Fruit fly (Drosophila melanogaster): ENCODE data around the gene CG16736.

CG16736 gene

DNA sequence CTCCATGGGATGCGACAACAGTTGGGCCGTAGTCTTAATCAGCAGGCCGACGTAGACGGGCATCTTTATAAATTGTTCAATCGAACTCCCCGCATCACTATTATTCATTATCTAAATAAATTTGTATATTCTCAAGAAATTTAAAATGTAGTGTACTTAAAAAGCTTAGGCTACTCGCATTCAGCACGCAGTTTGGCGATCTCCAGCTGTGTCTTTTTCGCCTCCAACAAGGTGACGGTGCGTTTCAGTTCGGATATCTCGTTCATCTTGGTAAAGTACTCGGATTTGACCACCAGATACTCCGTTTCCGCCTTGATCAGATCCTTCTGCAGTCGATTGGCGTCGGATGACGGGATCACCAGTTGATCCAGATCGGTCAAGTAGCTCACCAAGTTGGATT lies at the start of gene CG16736:
TSS of gene CG16736 (minus strand) at position 101 of the 400 bp plus-strand sequence.
- no peak for TF ChIP-seq tj (GFP tag; optimal IDR thresholded peaks at IDR 0.05)
- no peak for TF ChIP-seq CG7101 (tag; optimal IDR thresholded peaks at IDR 0.05)
- no peak for TF ChIP-seq Clk (GFP tag; optimal IDR thresholded peaks at IDR 0.05)
- TF ChIP-seq cic (GFP tag; optimal IDR thresholded peaks at IDR 0.05) = no peak
- no peak for TF ChIP-seq ovo (GFP tag; optimal IDR thresholded peaks at IDR 0.05)

DNA sequence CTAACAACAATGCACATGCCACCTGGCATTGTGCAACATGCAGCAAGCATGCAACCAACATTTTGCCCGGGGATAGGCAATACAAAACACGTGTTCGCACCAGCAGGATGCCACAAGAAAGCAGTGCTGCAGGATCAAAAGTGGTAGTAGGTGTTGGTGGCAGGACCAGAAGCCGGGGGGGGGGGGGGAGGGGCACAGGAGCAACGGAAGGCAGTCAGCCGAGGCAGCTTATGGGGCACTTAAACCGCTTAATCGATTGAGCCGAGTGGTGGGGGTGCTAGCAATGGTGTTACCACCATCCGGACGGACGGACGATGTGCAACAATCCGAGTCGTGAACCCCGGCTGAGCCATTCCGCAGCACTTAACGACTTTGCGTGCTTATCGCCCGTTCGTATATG lies 39.6 kb upstream of the CG16736 start:
- TF ChIP-seq kay (GFP tag; ENCODE audit: borderline replicate concordance) (no peak), pad (GFP tag; optimal IDR thresholded peaks at IDR 0.05) (no peak), CG1620 (GFP tag; optimal IDR thresholded peaks at IDR 0.05) (no peak), cic (GFP tag; optimal IDR thresholded peaks at IDR 0.05) (no peak), Hr96 (GFP tag; optimal IDR thresholded peaks at IDR 0.05) (no peak)

DNA sequence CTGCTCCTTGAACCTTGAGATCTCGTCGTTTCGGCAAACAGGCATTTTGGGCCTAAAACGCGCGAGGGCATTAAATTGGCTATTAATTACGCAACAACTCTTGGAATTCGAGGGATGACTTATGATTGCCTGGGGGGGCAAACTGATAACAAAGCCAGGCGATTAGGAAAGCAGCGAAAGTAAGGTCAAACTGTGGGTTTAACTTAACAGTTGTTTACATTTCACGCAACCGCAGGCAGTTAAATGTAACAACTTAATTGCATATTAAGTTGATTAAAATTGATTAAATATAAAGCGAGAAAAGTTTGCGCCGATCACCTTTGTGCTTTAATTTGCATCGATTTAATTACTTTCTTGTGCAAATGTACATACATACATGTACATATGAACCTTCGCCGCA lies 30.2 kb upstream of the CG16736 start:
- TF ChIP-seq toe (GFP tag; optimal IDR thresholded peaks at IDR 0.05) = no peak
- no peak for TF ChIP-seq CG5204 (GFP tag; optimal IDR thresholded peaks at IDR 0.05)
- no peak for TF ChIP-seq Clk (GFP tag; optimal IDR thresholded peaks at IDR 0.05)
- no peak for TF ChIP-seq cnc (optimal IDR thresholded peaks at IDR 0.05)
- TF ChIP-seq cic (GFP tag; optimal IDR thresholded peaks at IDR 0.05) = no peak
- no peak for TF ChIP-seq CG11617 (GFP tag; optimal IDR thresholded peaks at IDR 0.05)

DNA sequence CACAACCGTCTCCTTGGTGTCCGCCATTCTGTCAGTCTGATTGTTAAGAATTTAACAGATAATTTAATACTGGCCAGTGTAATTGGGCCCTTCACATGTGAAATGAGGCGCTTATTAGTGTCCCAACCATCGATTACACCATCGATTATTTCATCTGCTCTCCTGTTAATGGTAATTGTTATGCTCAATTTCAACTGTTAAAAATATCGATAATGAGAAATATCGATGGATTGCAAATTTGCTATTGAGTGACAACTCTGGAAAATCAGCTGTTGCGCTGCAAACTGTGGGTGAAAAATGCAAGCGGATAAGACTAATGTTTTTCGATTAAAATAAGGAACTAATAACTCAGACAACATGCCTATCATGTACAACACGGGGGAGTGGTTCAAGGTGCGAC lies 9.2 kb upstream of the CG16736 start, which contains the start of the genes TrpRS and Vps16A:
TSS of gene TrpRS (minus strand) at position 140 of the 400 bp plus-strand sequence.
TSS of gene Vps16A (plus strand) at position 255 of the 400 bp plus-strand sequence.
- peak; percentile 99 for TF ChIP-seq CG14711 (tag; optimal IDR thresholded peaks at IDR 0.05)
- TF ChIP-seq CG33017 (tag; optimal IDR thresholded peaks at IDR 0.05) = no peak
- no peak for TF ChIP-seq cnc (optimal IDR thresholded peaks at IDR 0.05)
- TF ChIP-seq Mnt (GFP tag; optimal IDR thresholded peaks at IDR 0.05) = peak; percentile 60
- TF ChIP-seq toe (GFP tag; optimal IDR thresholded peaks at IDR 0.05) = peak; percentile 15
- no peak for TF ChIP-seq CG12768 (GFP tag; optimal IDR thresholded peaks at IDR 0.05)
- no peak for TF ChIP-seq CG7101 (tag; optimal IDR thresholded peaks at IDR 0.05)
- TF ChIP-seq CG11617 (GFP tag; optimal IDR thresholded peaks at IDR 0.05) = no peak
- TF ChIP-seq CG7045 (GFP tag; optimal IDR thresholded peaks at IDR 0.05) = no peak
- TF ChIP-seq Hr96 (GFP tag; optimal IDR thresholded peaks at IDR 0.05) = no peak
- no peak for TF ChIP-seq CG5204 (GFP tag; optimal IDR thresholded peaks at IDR 0.05)
- no peak for TF ChIP-seq CG1620 (GFP tag; optimal IDR thresholded peaks at IDR 0.05)
- TF ChIP-seq kay (GFP tag; ENCODE audit: borderline replicate concordance) = no peak
- peak; percentile 77 for TF ChIP-seq bab1 (GFP tag; optimal IDR thresholded peaks at IDR 0.05)
- TF ChIP-seq tj (GFP tag; optimal IDR thresholded peaks at IDR 0.05) = peak; percentile 1
- TF ChIP-seq ovo (GFP tag; optimal IDR thresholded peaks at IDR 0.05) = no peak
- no peak for TF ChIP-seq Crg-1 (GFP tag; optimal IDR thresholded peaks at IDR 0.05)
- TF ChIP-seq pad (GFP tag; optimal IDR thresholded peaks at IDR 0.05) = no peak
- no peak for TF ChIP-seq Clk (GFP tag; optimal IDR thresholded peaks at IDR 0.05)
- TF ChIP-seq cic (GFP tag; optimal IDR thresholded peaks at IDR 0.05) = peak; percentile 18

DNA sequence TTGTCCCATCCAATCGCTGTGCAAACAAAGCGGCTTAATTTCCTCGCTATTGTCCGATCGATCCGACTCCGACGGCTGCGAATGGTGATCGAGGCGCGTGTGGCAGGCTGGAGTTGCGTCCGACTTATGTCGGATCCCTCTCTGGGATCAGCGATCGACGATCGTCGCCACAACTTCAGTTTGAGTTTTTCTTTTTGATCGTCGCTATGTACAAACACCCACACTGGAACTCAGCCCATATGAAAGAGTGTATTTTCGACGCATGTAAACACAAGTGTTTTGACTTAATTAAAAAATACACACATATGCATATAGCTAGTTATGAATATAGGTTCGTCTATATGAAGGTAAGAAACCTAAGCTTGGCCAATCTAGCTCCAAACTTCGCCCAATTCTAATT lies 6.5 kb upstream of the CG16736 start, which contains the start of gene sage:
TSS of gene sage (minus strand) at position 101 of the 400 bp plus-strand sequence.
- TF ChIP-seq toe (GFP tag; optimal IDR thresholded peaks at IDR 0.05) (no peak), CG33017 (tag; optimal IDR thresholded peaks at IDR 0.05) (no peak), kay (GFP tag; ENCODE audit: borderline replicate concordance) (no peak), ovo (GFP tag; optimal IDR thresholded peaks at IDR 0.05) (no peak), CG5204 (GFP tag; optimal IDR thresholded peaks at IDR 0.05) (no peak), Mnt (GFP tag; optimal IDR thresholded peaks at IDR 0.05) (no peak), CG11617 (GFP tag; optimal IDR thresholded peaks at IDR 0.05) (no peak), tj (GFP tag; optimal IDR thresholded peaks at IDR 0.05) (no peak), CG1620 (GFP tag; optimal IDR thresholded peaks at IDR 0.05) (no peak), CG14711 (tag; optimal IDR thresholded peaks at IDR 0.05) (no peak), pad (GFP tag; optimal IDR thresholded peaks at IDR 0.05) (no peak), Hr96 (GFP tag; optimal IDR thresholded peaks at IDR 0.05) (no peak), CG7101 (tag; optimal IDR thresholded peaks at IDR 0.05) (no peak), Clk (GFP tag; optimal IDR thresholded peaks at IDR 0.05) (no peak), cic (GFP tag; optimal IDR thresholded peaks at IDR 0.05) (no peak), cnc (optimal IDR thresholded peaks at IDR 0.05) (no peak), Crg-1 (GFP tag; optimal IDR thresholded peaks at IDR 0.05) (no peak), CG12768 (GFP tag; optimal IDR thresholded peaks at IDR 0.05) (no peak), CG7045 (GFP tag; optimal IDR thresholded peaks at IDR 0.05) (no peak)

DNA sequence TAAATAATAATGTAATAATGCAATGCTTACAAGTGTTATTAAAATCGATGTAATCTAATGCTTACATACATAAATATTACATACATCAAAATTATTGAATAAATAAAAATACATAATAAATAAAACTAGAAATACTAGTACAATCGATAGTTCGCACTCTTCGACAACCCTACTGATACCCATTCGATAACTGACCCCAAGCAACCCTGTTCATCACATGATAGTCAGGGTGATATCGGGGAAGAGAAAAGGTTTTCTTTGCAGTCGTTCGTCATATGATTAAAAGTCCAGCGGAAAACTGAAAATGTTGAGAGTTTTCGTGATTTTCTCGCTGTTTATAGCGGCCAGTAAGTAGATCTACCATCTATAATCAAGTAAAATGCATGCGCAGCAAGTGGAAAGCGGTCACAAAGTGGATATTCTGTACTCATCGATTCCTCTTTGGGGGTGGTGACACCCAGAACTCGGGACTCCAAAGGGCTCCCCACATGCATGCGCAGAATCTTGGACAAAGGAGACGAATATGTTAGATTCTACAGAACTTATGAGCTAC lies 3.0 kb upstream of the CG16736 start, which contains the start of gene ATP6AP2:
TSS of gene ATP6AP2 (plus strand) at position 218 of the 553 bp plus-strand sequence.
- TF ChIP-seq ovo (GFP tag; optimal IDR thresholded peaks at IDR 0.05) = no peak
- no peak for TF ChIP-seq cnc (optimal IDR thresholded peaks at IDR 0.05)
- TF ChIP-seq CG7045 (GFP tag; optimal IDR thresholded peaks at IDR 0.05) = peak; percentile 41
- peak; percentile 48 for TF ChIP-seq CG12768 (GFP tag; optimal IDR thresholded peaks at IDR 0.05)
- TF ChIP-seq pad (GFP tag; optimal IDR thresholded peaks at IDR 0.05) = peak; percentile 35
- no peak for TF ChIP-seq Clk (GFP tag; optimal IDR thresholded peaks at IDR 0.05)
- peak; percentile 33 for TF ChIP-seq cic (GFP tag; optimal IDR thresholded peaks at IDR 0.05)
- TF ChIP-seq CG7101 (tag; optimal IDR thresholded peaks at IDR 0.05) = peak; percentile 72
- peak; percentile 58 for TF ChIP-seq CG33017 (tag; optimal IDR thresholded peaks at IDR 0.05)
- peak; percentile 84 for TF ChIP-seq Mnt (GFP tag; optimal IDR thresholded peaks at IDR 0.05)
- peak; percentile 62 for TF ChIP-seq CG1620 (GFP tag; optimal IDR thresholded peaks at IDR 0.05)
- TF ChIP-seq CG14711 (tag; optimal IDR thresholded peaks at IDR 0.05) = peak; percentile 97
- TF ChIP-seq tj (GFP tag; optimal IDR thresholded peaks at IDR 0.05) = peak; percentile 33
- TF ChIP-seq kay (GFP tag; ENCODE audit: borderline replicate concordance) = no peak
- TF ChIP-seq CG11617 (GFP tag; optimal IDR thresholded peaks at IDR 0.05) = peak; percentile 53
- TF ChIP-seq toe (GFP tag; optimal IDR thresholded peaks at IDR 0.05) = peak; percentile 46
- TF ChIP-seq CG5204 (GFP tag; optimal IDR thresholded peaks at IDR 0.05) = no peak
- TF ChIP-seq Hr96 (GFP tag; optimal IDR thresholded peaks at IDR 0.05) = no peak
- TF ChIP-seq bab1 (GFP tag; optimal IDR thresholded peaks at IDR 0.05) = peak; percentile 88
- TF ChIP-seq Crg-1 (GFP tag; optimal IDR thresholded peaks at IDR 0.05) = peak; percentile 67
